Fruit fly (Drosophila melanogaster) whole organism, embryonic: ENCODE measurements around the gene Rbfox1.

Source experiments
- Abd-B ChIP-seq: fragments of 200-800 bp; sonication (Bioruptor generic); optimal IDR thresholded peaks from 2 replicates; lab custom pipeline; 2018; ENCODE audit warnings: missing biosample characterization, mild to moderate bottlenecking, missing genetic modification characterization, moderate library complexity
- CG17802 ChIP-seq: fragments of 200-800 bp; sonication (Bioruptor generic); optimal IDR thresholded peaks from 2 replicates; lab custom pipeline; 2018; ENCODE audit warnings: missing biosample characterization, mild to moderate bottlenecking, missing genetic modification characterization, moderate library complexity
- CG18011 ChIP-seq: fragments of 200-800 bp; sonication (Bioruptor generic); optimal IDR thresholded peaks from 2 replicates; lab custom pipeline; 2017; ENCODE audit warnings: missing biosample characterization, missing genetic modification characterization, mild to moderate bottlenecking, moderate library complexity, missing genotype
- CG32772 ChIP-seq: fragments of 200-800 bp; sonication (Bioruptor generic); IDR thresholded peaks from 2 replicates; pipeline ENCODE4 v1.3.6; 2022; ENCODE audit warnings: missing biosample characterization, missing genetic modification characterization
- CG9609 ChIP-seq: fragments of 200-800 bp; sonication (Bioruptor generic); optimal IDR thresholded peaks from 3 replicates; lab custom pipeline; 2016; ENCODE audit warnings: missing biosample characterization, missing genetic modification characterization
- Lhr ChIP-seq: fragments of 200-800 bp; sonication (Bioruptor generic); optimal IDR thresholded peaks from 3 replicates; lab custom pipeline; 2017; ENCODE audit warnings: mild to moderate bottlenecking, missing biosample characterization, missing genetic modification reagents, missing genetic modification characterization
- NC2α ChIP-seq: fragments of 200-800 bp; sonication (Bioruptor generic); optimal IDR thresholded peaks from 2 replicates; lab custom pipeline; 2016; ENCODE audit warnings: missing biosample characterization, missing genetic modification characterization
- Neu2 ChIP-seq: fragments of 200-800 bp; sonication (Bioruptor generic); optimal IDR thresholded peaks from 3 replicates; lab custom pipeline; 2016; ENCODE audit warnings: missing biosample characterization, missing genetic modification characterization, borderline replicate concordance
- Opbp ChIP-seq: fragments of 200-800 bp; sonication (Bioruptor generic); IDR thresholded peaks from 3 replicates; pipeline ENCODE4 v1.3.6; 2022; ENCODE audit warnings: missing biosample characterization, missing genetic modification characterization; ENCODE audit not compliant: partially characterized antibody
- p53 ChIP-seq: fragments of 200-800 bp; sonication (Bioruptor generic); optimal IDR thresholded peaks from 2 replicates; lab custom pipeline; 2016; ENCODE audit warnings: missing biosample characterization, missing genetic modification characterization
- slbo ChIP-seq: fragments of 200-800 bp; sonication (Bioruptor generic); IDR thresholded peaks from 2 replicates; pipeline ENCODE4 v1.3.6; 2022; ENCODE audit warnings: missing biosample characterization, missing genetic modification characterization
- slou ChIP-seq: fragments of 200-800 bp; sonication (Bioruptor generic); optimal IDR thresholded peaks from 3 replicates; lab custom pipeline; 2016; ENCODE audit warnings: missing biosample characterization, missing genetic modification characterization

DNA sequence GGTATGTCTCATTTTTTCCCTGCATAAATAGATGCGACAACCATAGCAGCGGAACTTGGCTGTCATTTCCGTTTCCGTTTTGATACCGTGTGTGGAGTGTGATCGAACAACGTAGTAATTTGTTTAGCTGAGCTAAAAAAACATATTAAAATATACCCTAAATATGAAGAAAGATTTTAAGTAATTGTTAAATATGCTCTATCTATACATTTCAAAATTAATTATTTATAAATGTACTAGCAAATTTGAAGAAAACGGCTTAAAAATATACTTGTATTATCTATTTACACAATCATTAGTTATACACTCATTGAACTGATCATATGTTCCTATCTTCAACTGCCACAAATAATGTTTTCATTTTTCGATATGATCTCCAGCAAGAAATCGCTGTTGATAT lies 145.0 kb downstream of the Rbfox1 start, which contains the start of gene CG34238:
- TF ChIP-seq CG32772 (GFP tag; lab: Robert Waterston, UW) (no peak), slbo (GFP tag; lab: Robert Waterston, UW) (no peak), CG9609 (GFP tag; lab: Kevin White, UChicago) (no peak), Abd-B (GFP tag; lab: Kevin White, UChicago) (no peak), slou (GFP tag; lab: Kevin White, UChicago) (no peak), CG18011 (GFP tag; lab: Kevin White, UChicago) (no peak), CG17802 (tag; lab: Kevin White, UChicago) (no peak), Opbp (GFP tag; lab: Robert Waterston, UW) (no peak), NC2α (GFP tag; lab: Kevin White, UChicago) (no peak), p53 (GFP tag; lab: Kevin White, UChicago) (no peak), Lhr (GFP tag; lab: Kevin White, UChicago) (no peak), Neu2 (GFP tag; lab: Kevin White, UChicago) (no peak)
